Fruit fly (Drosophila melanogaster) whole organism, adult: ENCODE data around the gene Muc91C.

ENCODE experiments used
- CG11617 ChIP-seq: fragments of 200-800 bp; sonication (Bioruptor generic); optimal IDR thresholded peaks from 2 replicates; lab custom pipeline; 2017; ENCODE audit warnings: mild to moderate bottlenecking, missing biosample characterization, missing genetic modification reagents, missing genetic modification characterization
- CG12768 ChIP-seq: fragments of 200-800 bp; sonication (Bioruptor generic); optimal IDR thresholded peaks from 2 replicates; lab custom pipeline; 2017; ENCODE audit warnings: missing biosample characterization, missing genetic modification characterization, mild to moderate bottlenecking, moderate library complexity, missing genetic modification reagents
- CG14711 ChIP-seq: fragments of 200-800 bp; sonication (Bioruptor generic); optimal IDR thresholded peaks from 2 replicates; lab custom pipeline; 2018; ENCODE audit warnings: missing biosample characterization, mild to moderate bottlenecking, missing genetic modification characterization, moderate library complexity
- CG1620 ChIP-seq: fragments of 200-800 bp; sonication (Bioruptor generic); optimal IDR thresholded peaks from 2 replicates; lab custom pipeline; 2016; ENCODE audit warnings: missing biosample characterization, missing genetic modification characterization
- CG33017 ChIP-seq: fragments of 200-800 bp; sonication (Bioruptor generic); optimal IDR thresholded peaks from 2 replicates; lab custom pipeline; 2018; ENCODE audit warnings: missing biosample characterization, mild to moderate bottlenecking, missing genetic modification characterization, moderate library complexity
- CG5204 ChIP-seq: fragments of 200-800 bp; sonication (Bioruptor generic); optimal IDR thresholded peaks from 2 replicates; lab custom pipeline; 2016; ENCODE audit warnings: missing biosample characterization, missing genetic modification characterization
- CG7045 ChIP-seq: fragments of 200-800 bp; sonication (Bioruptor generic); optimal IDR thresholded peaks from 2 replicates; lab custom pipeline; 2017; ENCODE audit warnings: missing biosample characterization, mild to moderate bottlenecking, missing genetic modification characterization
- CG7101 ChIP-seq: fragments of 200-800 bp; sonication (Bioruptor generic); optimal IDR thresholded peaks from 2 replicates; lab custom pipeline; 2018; ENCODE audit warnings: missing biosample characterization, mild to moderate bottlenecking, missing genetic modification characterization, moderate library complexity
- Clk ChIP-seq: fragments of 200-800 bp; sonication (Bioruptor generic); optimal IDR thresholded peaks from 2 replicates; lab custom pipeline; 2017; ENCODE audit warnings: missing biosample characterization, missing genetic modification characterization
- Crg-1 ChIP-seq: fragments of 200-800 bp; sonication (Bioruptor generic); optimal IDR thresholded peaks from 2 replicates; lab custom pipeline; 2016; ENCODE audit warnings: missing biosample characterization, missing genetic modification characterization
- Hr96 ChIP-seq: fragments of 200-800 bp; sonication (Bioruptor generic); optimal IDR thresholded peaks from 2 replicates; lab custom pipeline; 2016; ENCODE audit warnings: missing biosample characterization, missing genetic modification characterization
- Mnt ChIP-seq: fragments of 200-800 bp; sonication (Bioruptor generic); optimal IDR thresholded peaks from 2 replicates; lab custom pipeline; 2016; ENCODE audit warnings: missing biosample characterization, mild to moderate bottlenecking, missing genetic modification characterization
- bab1 ChIP-seq: fragments of 200-800 bp; sonication (Bioruptor generic); optimal IDR thresholded peaks from 3 replicates; lab custom pipeline; 2019; ENCODE audit warnings: missing biosample characterization, mild to moderate bottlenecking, missing genetic modification characterization, moderate library complexity
- cic ChIP-seq: fragments of 200-800 bp; sonication (Bioruptor generic); optimal IDR thresholded peaks from 2 replicates; lab custom pipeline; 2017; ENCODE audit warnings: missing biosample characterization, mild to moderate bottlenecking, missing genetic modification characterization, moderate library complexity
- cnc ChIP-seq, 2 experiments: fragments of >200 bp; optimal IDR thresholded peaks; 2 replicates each; lab custom pipeline; 2017
- kay ChIP-seq: fragments of 200-800 bp; sonication (Bioruptor generic); peaks from one replicate; lab custom pipeline; 2016; ENCODE audit warnings: missing biosample characterization, missing genetic modification characterization, borderline replicate concordance
- ovo ChIP-seq: fragments of 200-800 bp; sonication (Bioruptor generic); optimal IDR thresholded peaks from 2 replicates; lab custom pipeline; 2016; ENCODE audit warnings: missing biosample characterization, missing genetic modification characterization
- pad ChIP-seq: fragments of 200-800 bp; sonication (Bioruptor generic); optimal IDR thresholded peaks from 3 replicates; lab custom pipeline; 2017; ENCODE audit warnings: missing biosample characterization, missing genetic modification characterization, mild to moderate bottlenecking, moderate library complexity, missing genetic modification reagents
- tj ChIP-seq: fragments of 200-800 bp; sonication (Bioruptor generic); optimal IDR thresholded peaks from 3 replicates; lab custom pipeline; 2017; ENCODE audit warnings: missing biosample characterization, mild to moderate bottlenecking, missing genetic modification characterization, moderate library complexity
- toe ChIP-seq: fragments of 200-800 bp; sonication (Bioruptor generic); optimal IDR thresholded peaks from 2 replicates; lab custom pipeline; 2016; ENCODE audit warnings: missing biosample characterization, missing genetic modification characterization

The Muc91C gene

DNA sequence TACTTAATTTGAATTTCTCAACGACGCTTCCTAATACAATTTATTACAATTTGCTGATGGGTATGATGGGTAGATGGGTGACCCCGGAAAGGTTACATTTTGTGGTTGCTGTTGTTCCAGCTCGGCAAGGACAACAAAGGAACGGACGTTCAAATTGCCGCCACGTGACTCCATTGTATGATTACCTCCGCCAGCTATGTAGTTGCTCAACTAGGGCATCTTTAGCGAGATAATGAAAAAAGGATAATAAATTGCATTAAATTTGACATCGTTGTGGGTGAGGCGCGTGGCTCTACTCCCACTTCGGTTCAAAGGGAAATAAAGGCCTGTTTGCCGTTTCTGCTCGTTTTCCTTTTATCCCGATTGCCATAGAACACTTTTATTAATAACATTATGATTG is 28.8 kb upstream of the Muc91C start:
- TF ChIP-seq CG1620 (no peak), CG7101 (tag; lab: Kevin White, UChicago) (no peak), CG12768 (no peak), cnc (optimal IDR thresholded peaks at IDR 0.05; lab: Kevin White, UChicago) (no peak), Crg-1 (GFP tag; lab: Kevin White, UChicago) (no peak), toe (GFP tag; lab: Kevin White, UChicago) (no peak), Mnt (no peak), ovo (GFP tag; lab: Kevin White, UChicago) (no peak), cic (GFP tag; lab: Kevin White, UChicago) (no peak), tj (GFP tag; lab: Kevin White, UChicago) (no peak), pad (GFP tag; lab: Kevin White, UChicago) (no peak), CG5204 (no peak), CG33017 (tag; lab: Kevin White, UChicago) (no peak), CG11617 (GFP tag; lab: Kevin White, UChicago) (no peak)

DNA sequence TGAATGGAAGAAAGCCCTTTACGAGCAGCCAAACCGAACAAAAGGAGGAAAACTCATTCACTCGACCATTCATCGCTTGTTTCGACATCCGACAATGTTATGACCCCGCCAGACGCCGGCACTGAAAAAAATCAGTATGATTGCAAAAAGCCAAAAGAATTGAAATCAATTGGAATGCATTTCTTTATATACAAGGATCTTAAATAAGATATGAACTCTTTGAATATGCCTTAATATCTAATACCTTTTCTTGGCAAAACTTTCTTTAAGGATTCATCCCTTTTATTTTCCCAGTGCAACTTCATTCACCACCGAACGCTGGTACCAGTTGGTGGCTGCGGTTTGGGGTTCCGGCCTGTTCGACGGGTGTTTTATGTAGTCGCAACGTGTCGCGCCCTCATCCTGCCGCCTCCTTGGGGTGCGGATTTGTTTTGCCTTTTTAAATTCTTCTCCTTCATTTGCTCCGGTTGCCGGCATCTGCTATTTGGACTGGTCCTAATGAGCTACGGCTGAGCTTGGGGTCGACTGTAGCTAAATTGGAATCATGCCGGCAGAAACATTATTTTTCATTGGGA is 27.3 kb upstream of the Muc91C start:
- TF ChIP-seq CG1620 (no peak), Mnt (no peak), ovo (GFP tag; lab: Kevin White, UChicago) (no peak), cic (GFP tag; lab: Kevin White, UChicago) (no peak), CG33017 (tag; lab: Kevin White, UChicago) (peak; percentile 36), Hr96 (GFP tag; lab: Kevin White, UChicago) (peak; percentile 37), CG7101 (tag; lab: Kevin White, UChicago) (peak; percentile 10), kay (GFP tag; lab: Kevin White, UChicago) (no peak), CG7045 (peak; percentile 26), Crg-1 (GFP tag; lab: Kevin White, UChicago) (no peak), CG5204 (peak; percentile 29), CG11617 (GFP tag; lab: Kevin White, UChicago) (no peak), CG14711 (tag; lab: Kevin White, UChicago) (no peak), toe (GFP tag; lab: Kevin White, UChicago) (peak; percentile 2), cnc (optimal IDR thresholded peaks at IDR 0.05; lab: Kevin White, UChicago) (no peak), CG12768 (peak; percentile 17), bab1 (GFP tag; lab: Kevin White, UChicago) (no peak), tj (GFP tag; lab: Kevin White, UChicago) (no peak), Clk (no peak), pad (GFP tag; lab: Kevin White, UChicago) (no peak)

DNA sequence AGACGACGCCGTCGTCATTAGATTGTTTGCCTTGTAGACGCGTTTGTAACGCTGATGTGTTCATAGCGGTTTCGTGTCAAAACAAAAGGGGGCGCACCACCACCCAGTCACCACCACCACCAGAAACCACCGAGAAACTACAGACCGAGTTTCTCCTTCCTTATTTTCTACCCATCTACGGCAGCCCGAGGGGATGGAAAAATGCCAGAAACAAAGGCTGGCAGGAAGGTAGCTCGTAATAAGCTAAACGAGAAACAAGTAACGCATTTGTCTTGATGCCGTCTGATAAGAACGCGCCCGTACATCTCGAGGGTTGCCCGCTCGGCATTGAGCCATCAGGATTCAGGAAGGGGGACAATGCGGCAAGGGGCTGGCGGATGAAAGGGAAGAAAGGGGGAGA is 15.0 kb upstream of the Muc91C start:
- TF ChIP-seq cnc (optimal IDR thresholded peaks at IDR 0.05; lab: Kevin White, UChicago) (no peak), CG7101 (tag; lab: Kevin White, UChicago) (no peak), CG7045 (no peak), ovo (GFP tag; lab: Kevin White, UChicago) (no peak), CG14711 (tag; lab: Kevin White, UChicago) (no peak), CG33017 (tag; lab: Kevin White, UChicago) (no peak), toe (GFP tag; lab: Kevin White, UChicago) (no peak), Clk (no peak), Mnt (no peak), kay (GFP tag; lab: Kevin White, UChicago) (no peak), CG12768 (no peak), Hr96 (GFP tag; lab: Kevin White, UChicago) (no peak)

DNA sequence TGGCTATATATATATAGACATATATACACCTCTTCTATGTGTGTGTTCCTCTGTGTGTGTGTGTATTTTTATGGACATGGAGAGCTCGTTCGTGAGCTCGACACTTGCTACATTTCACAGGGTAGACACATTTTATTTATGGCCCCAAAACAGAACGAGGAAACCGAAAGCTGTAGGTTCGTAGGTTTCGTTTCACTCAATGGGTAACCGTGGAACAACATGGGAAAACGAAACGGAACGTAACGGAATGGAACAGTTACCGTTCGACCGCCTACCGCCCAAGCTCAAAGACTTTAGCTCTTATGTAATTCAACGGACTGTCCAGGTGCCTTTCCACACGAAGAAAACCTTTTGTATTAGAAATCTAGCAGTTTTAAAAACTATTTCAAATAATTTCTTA is 13.8 kb upstream of the Muc91C start:
- no peak for TF ChIP-seq ovo (GFP tag; lab: Kevin White, UChicago)
- no peak for TF ChIP-seq CG33017 (tag; lab: Kevin White, UChicago)
- no peak for TF ChIP-seq Hr96 (GFP tag; lab: Kevin White, UChicago)
- TF ChIP-seq CG12768 = no peak
- TF ChIP-seq cic (GFP tag; lab: Kevin White, UChicago) = no peak
- no peak for TF ChIP-seq toe (GFP tag; lab: Kevin White, UChicago)
- no peak for TF ChIP-seq bab1 (GFP tag; lab: Kevin White, UChicago)

DNA sequence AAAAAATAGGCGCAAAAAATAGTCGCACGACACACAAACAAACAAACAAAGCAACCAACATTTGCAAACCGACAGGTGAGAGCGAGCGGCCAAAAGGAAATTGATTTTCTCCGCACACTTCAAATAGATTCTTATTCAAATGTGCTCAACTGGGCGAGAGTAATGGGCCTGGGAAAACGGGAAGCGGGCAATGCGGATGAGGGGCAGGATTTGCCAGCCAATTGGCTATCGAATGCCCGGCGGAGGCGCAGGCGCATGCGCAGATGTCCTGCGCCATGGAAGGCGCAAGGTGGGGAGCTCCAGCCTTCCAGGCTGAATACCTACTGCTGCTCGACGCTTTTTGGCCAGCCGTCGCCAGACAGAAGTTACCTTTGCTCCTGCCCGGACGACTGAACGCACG is 12.6 kb upstream of the Muc91C start, which contains the start of the genes ChAT and VAChT:
TSS of gene ChAT (plus strand) at position 352 of the 400 bp plus-strand sequence.
TSS of gene VAChT (plus strand) at position 352 of the 400 bp plus-strand sequence.
- TF ChIP-seq ovo (GFP tag; lab: Kevin White, UChicago) (no peak), Hr96 (GFP tag; lab: Kevin White, UChicago) (no peak), pad (GFP tag; lab: Kevin White, UChicago) (peak; percentile 77), Mnt (no peak), bab1 (GFP tag; lab: Kevin White, UChicago) (no peak)

DNA sequence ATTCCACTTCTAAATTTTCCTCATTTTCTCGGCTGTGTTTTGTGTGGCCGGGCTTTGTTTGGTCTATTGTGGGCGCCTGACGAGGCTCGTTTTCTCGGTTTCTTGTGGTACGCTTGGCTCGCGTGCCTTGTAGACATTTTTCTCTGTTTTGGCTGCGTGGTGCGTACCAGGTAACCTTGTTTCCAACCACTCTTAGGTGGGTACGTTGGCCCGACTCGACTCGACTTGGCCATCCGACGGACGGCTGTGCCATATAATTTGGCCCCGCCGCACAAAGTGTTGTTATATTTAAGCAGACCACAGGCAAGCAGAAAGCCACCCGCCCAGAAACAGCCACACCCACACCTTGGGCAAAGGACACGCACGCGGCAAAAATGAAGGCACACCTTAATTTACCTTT is 11.0 kb upstream of the Muc91C start:
- TF ChIP-seq CG12768 = no peak
- no peak for TF ChIP-seq Crg-1 (GFP tag; lab: Kevin White, UChicago)
- TF ChIP-seq ovo (GFP tag; lab: Kevin White, UChicago) = no peak
- no peak for TF ChIP-seq Mnt
- no peak for TF ChIP-seq CG1620
- no peak for TF ChIP-seq pad (GFP tag; lab: Kevin White, UChicago)
- no peak for TF ChIP-seq cnc (optimal IDR thresholded peaks at IDR 0.05; lab: Kevin White, UChicago)
